Fruit fly (Drosophila melanogaster): ENCODE results near the gene mus312.
A peak's percentile ranks its signal among the peaks of the same experiment; 100 is the strongest.

The mus312 gene

DNA sequence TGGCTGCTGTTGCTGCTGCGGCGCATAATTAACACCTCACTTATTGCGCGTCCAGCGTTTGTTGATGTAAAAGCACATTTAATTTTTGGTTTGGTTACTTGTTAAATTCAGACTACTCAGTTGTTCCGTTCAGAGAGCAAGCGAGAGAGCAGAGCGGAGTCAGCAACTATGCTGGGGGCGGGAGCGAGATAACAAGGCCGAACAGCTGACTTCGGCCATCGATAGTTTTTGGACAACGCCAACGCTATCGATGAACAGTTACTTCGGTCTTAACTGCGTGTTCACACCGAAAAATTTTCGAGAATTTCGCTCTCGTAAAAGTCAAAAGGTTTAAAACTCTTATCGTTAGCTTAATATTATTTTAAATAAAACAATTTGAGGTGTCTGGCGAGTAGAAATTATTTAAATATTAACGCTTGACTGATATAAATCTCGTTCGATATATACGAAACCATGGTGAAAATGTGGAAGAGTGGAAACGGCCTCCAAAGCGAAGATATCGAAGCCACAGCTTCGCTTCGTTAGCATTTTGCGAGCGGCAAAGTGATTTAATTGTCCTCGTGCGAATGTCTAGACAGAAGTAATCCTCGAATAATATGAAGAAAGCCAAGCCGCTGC is 52.5 kb downstream of the mus312 start, which contains the start of the genes SMSr and smid (continued):
- TF ChIP-seq CG4360 (GFP tag; IDR thresholded peaks at IDR 0.05) (no peak), CG11695 (GFP tag; IDR thresholded peaks at IDR 0.05) (no peak), luna (GFP tag; optimal IDR thresholded peaks at IDR 0.05) (no peak), Hsf (GFP tag; optimal IDR thresholded peaks at IDR 0.05) (peak; percentile 68), Max (GFP tag; optimal IDR thresholded peaks at IDR 0.05) (peak; percentile 74), NfI (GFP tag; optimal IDR thresholded peaks at IDR 0.05) (peak; percentile 58), caup (GFP tag; optimal IDR thresholded peaks at IDR 0.05; ENCODE audit: severe bottlenecking) (no peak), CG12071 (GFP tag; optimal IDR thresholded peaks at IDR 0.05) (no peak), CG33213 (GFP tag; optimal IDR thresholded peaks at IDR 0.05) (no peak), ap (GFP tag; IDR thresholded peaks at IDR 0.05) (no peak), maf-S (GFP tag; optimal IDR thresholded peaks at IDR 0.05) (peak; percentile 44), nerfin-2 (GFP tag; IDR thresholded peaks at IDR 0.05; ENCODE audit: partially characterized antibody) (peak; percentile 51), Fer3 (tag; optimal IDR thresholded peaks at IDR 0.05) (peak; percentile 39), Bteb2 (GFP tag; optimal IDR thresholded peaks at IDR 0.05) (peak; percentile 39), Dref (GFP tag; IDR thresholded peaks at IDR 0.05) (peak; percentile 78), shn (GFP tag; optimal IDR thresholded peaks at IDR 0.05) (peak; percentile 35), lov (optimal IDR thresholded peaks at IDR 0.05) (no peak), lov (GFP tag; IDR thresholded peaks at IDR 0.05) (no peak), tna (GFP tag; IDR thresholded peaks at IDR 0.05; ENCODE audit: partially characterized antibody) (peak; percentile 44), her (GFP tag; optimal IDR thresholded peaks at IDR 0.05) (no peak), CG4854 (GFP tag; optimal IDR thresholded peaks at IDR 0.05) (peak; percentile 52), CG17361 (GFP tag; IDR thresholded peaks at IDR 0.05) (peak; percentile 82), Opbp (GFP tag; IDR thresholded peaks at IDR 0.05; ENCODE audit: partially characterized antibody) (peak; percentile 66), YL-1 (GFP tag; optimal IDR thresholded peaks at IDR 0.05) (peak; percentile 78), Awh (GFP tag; IDR thresholded peaks at IDR 0.05) (no peak), peb (GFP tag; IDR thresholded peaks at IDR 0.05) (no peak), CG6175 (GFP tag; IDR thresholded peaks at IDR 0.05) (no peak), CG4820 (GFP tag; optimal IDR thresholded peaks at IDR 0.05) (peak; percentile 46), Asciz (GFP tag; optimal IDR thresholded peaks at IDR 0.05) (no peak), Nf-YA (GFP tag; IDR thresholded peaks at IDR 0.05) (0 out of 2 replicates have a peak, but pooled peaks have one; percentile 27), CG10366 (GFP tag; IDR thresholded peaks at IDR 0.05) (peak; percentile 46; the same call in 1 of the 2 replicates), Ets97D (GFP tag; optimal IDR thresholded peaks at IDR 0.05) (peak; percentile 70), CG10274 (GFP tag; optimal IDR thresholded peaks at IDR 0.05) (no peak), Adf1 (GFP tag; IDR thresholded peaks at IDR 0.05) (peak; percentile 43), kah (GFP tag; optimal IDR thresholded peaks at IDR 0.05) (no peak), Sry-β (GFP tag; optimal IDR thresholded peaks at IDR 0.05) (peak; percentile 25), Dad (GFP tag; optimal IDR thresholded peaks at IDR 0.05) (no peak), Dp (GFP tag; optimal IDR thresholded peaks at IDR 0.05) (peak; percentile 20), CG10543 (GFP tag; optimal IDR thresholded peaks at IDR 0.05) (no peak), CG12659 (GFP tag; optimal IDR thresholded peaks at IDR 0.05) (peak; percentile 71), HLHmδ (GFP tag; optimal IDR thresholded peaks at IDR 0.05) (peak; percentile 4), Hr51 (GFP tag; optimal IDR thresholded peaks at IDR 0.05) (peak; percentile 39 to 63), crc (GFP tag; optimal IDR thresholded peaks at IDR 0.05) (peak; percentile 15), pros (GFP tag; optimal IDR thresholded peaks at IDR 0.05) (no peak), Dip3 (GFP tag; optimal IDR thresholded peaks at IDR 0.05) (peak; percentile 62), wor (GFP tag; IDR thresholded peaks at IDR 0.05) (no peak), psq (GFP tag; optimal IDR thresholded peaks at IDR 0.05) (no peak), Ravus (GFP tag; IDR thresholded peaks at IDR 0.05) (no peak), toy (GFP tag; IDR thresholded peaks at IDR 0.05) (no peak), ssp (GFP tag; IDR thresholded peaks at IDR 0.05) (peak; percentile 95), CG14441 (GFP tag; IDR thresholded peaks at IDR 0.05) (peak; percentile 44)

All from whole organism, embryonic.